Fruit fly (Drosophila melanogaster): ENCODE results near the gene CG42613.

CG42613 gene

dm6 chr3R:18905921-18906878 lies 22.8 kb upstream of the CG42613 start, which contains the start of gene EndoA (continued):
- no peak for TF ChIP-seq CG10431 (GFP tag; optimal IDR thresholded peaks at IDR 0.05)
- peak; percentile 40 for TF ChIP-seq CG3281 (GFP tag; optimal IDR thresholded peaks at IDR 0.05)
- TF ChIP-seq CG11723 (GFP tag; optimal IDR thresholded peaks at IDR 0.05), result no peak
- TF ChIP-seq HHEX (GFP tag; optimal IDR thresholded peaks at IDR 0.05), result no peak
- TF ChIP-seq CG17186 (GFP tag; optimal IDR thresholded peaks at IDR 0.05), result no peak
- TF ChIP-seq CG5953 (GFP tag; IDR thresholded peaks at IDR 0.05), result no peak
- TF ChIP-seq MESR4 (GFP tag; optimal IDR thresholded peaks at IDR 0.05), result peak; percentile 95
- no peak for TF ChIP-seq gt (GFP tag; IDR thresholded peaks at IDR 0.05)
- TF ChIP-seq scrt (GFP tag; optimal IDR thresholded peaks at IDR 0.05), result peak; percentile 32
- TF ChIP-seq HLH54F (GFP tag; optimal IDR thresholded peaks at IDR 0.05), result no peak
- TF ChIP-seq PHDP (tag; optimal IDR thresholded peaks at IDR 0.05), result peak; percentile 48
- no peak for TF ChIP-seq dati (GFP tag; IDR thresholded peaks at IDR 0.05)
- no peak for TF ChIP-seq CG1529 (GFP tag; optimal IDR thresholded peaks at IDR 0.05)
- peak; percentile 32 for TF ChIP-seq CG3838 (GFP tag; optimal IDR thresholded peaks at IDR 0.05)
- TF ChIP-seq jumu (GFP tag; optimal IDR thresholded peaks at IDR 0.05), result peak; percentile 16
- TF ChIP-seq tio (GFP tag; optimal IDR thresholded peaks at IDR 0.05), result no peak
- peak; percentile 76 for TF ChIP-seq CG18262 (tag; optimal IDR thresholded peaks at IDR 0.05)
- peak; percentile 31; the same call in 1 of the 3 replicates for TF ChIP-seq CG34422 (GFP tag; IDR thresholded peaks at IDR 0.05)
- peak; percentile 31 for TF ChIP-seq Hr3 (GFP tag; optimal IDR thresholded peaks at IDR 0.05)
- no peak for TF ChIP-seq cad (GFP tag; optimal IDR thresholded peaks at IDR 0.05)
- peak; percentile 54 for TF ChIP-seq Six4 (GFP tag; optimal IDR thresholded peaks at IDR 0.05)
- peak; percentile 3 to 59 for TF ChIP-seq Hr51 (GFP tag; optimal IDR thresholded peaks at IDR 0.05)
- peak; percentile 37 for TF ChIP-seq CG12942 (GFP tag; optimal IDR thresholded peaks at IDR 0.05)
- peak; percentile 2 for TF ChIP-seq CG1602 (GFP tag; optimal IDR thresholded peaks at IDR 0.05)
- peak; percentile 37 for TF ChIP-seq Xbp1 (GFP tag; optimal IDR thresholded peaks at IDR 0.05)
- peak; percentile 61 for TF ChIP-seq CG18599 (GFP tag; optimal IDR thresholded peaks at IDR 0.05)
- no peak for TF ChIP-seq ara (GFP tag; IDR thresholded peaks at IDR 0.05)
- TF ChIP-seq CG31388 (GFP tag; optimal IDR thresholded peaks at IDR 0.05), result no peak
- TF ChIP-seq br (optimal IDR thresholded peaks at IDR 0.05), result no peak
- TF ChIP-seq Elba2 (GFP tag; optimal IDR thresholded peaks at IDR 0.05), result no peak
- peak; percentile 80 for TF ChIP-seq Dref (GFP tag; IDR thresholded peaks at IDR 0.05)
- no peak for TF ChIP-seq CG4404 (GFP tag; IDR thresholded peaks at IDR 0.05)
- TF ChIP-seq caup (GFP tag; optimal IDR thresholded peaks at IDR 0.05; ENCODE audit: severe bottlenecking), result peak; percentile 41
- TF ChIP-seq CG11560 (tag; IDR thresholded peaks at IDR 0.05), result no peak
- peak; percentile 27 for TF ChIP-seq Dek (tag; optimal IDR thresholded peaks at IDR 0.05)
- no peak for TF ChIP-seq jing (GFP tag; optimal IDR thresholded peaks at IDR 0.05)
- peak; percentile 32 for TF ChIP-seq CG10209 (GFP tag; optimal IDR thresholded peaks at IDR 0.05)
- no peak for TF ChIP-seq CG10565 (GFP tag; optimal IDR thresholded peaks at IDR 0.05)
- no peak for TF ChIP-seq CG11398 (GFP tag; optimal IDR thresholded peaks at IDR 0.05)
- TF ChIP-seq sd (tag; optimal IDR thresholded peaks at IDR 0.05), result peak; percentile 36
- peak; percentile 100 for TF ChIP-seq onecut (GFP tag; IDR thresholded peaks at IDR 0.05)
- no peak for TF ChIP-seq cato (GFP tag; optimal IDR thresholded peaks at IDR 0.05; ENCODE audit: borderline replicate concordance)
- no peak for TF ChIP-seq CG10959 (GFP tag; IDR thresholded peaks at IDR 0.05)
- no peak for TF ChIP-seq mld (GFP tag; IDR thresholded peaks at IDR 0.05; ENCODE audit: partially characterized antibody)
- peak; percentile 43; the same call in 1 of the 2 replicates for TF ChIP-seq E2f1 (GFP tag; IDR thresholded peaks at IDR 0.05)
- TF ChIP-seq CG32772 (GFP tag; IDR thresholded peaks at IDR 0.05), result 0 out of 2 replicates have a peak, but pooled peaks have one; percentile 13
- TF ChIP-seq gcm (GFP tag; optimal IDR thresholded peaks at IDR 0.05), result peak; percentile 44
- TF ChIP-seq Optix (GFP tag; IDR thresholded peaks at IDR 0.05), result no peak
